Fruit fly (Drosophila melanogaster): ENCODE measurements around the gene CG13318.

CG13318 gene

DNA sequence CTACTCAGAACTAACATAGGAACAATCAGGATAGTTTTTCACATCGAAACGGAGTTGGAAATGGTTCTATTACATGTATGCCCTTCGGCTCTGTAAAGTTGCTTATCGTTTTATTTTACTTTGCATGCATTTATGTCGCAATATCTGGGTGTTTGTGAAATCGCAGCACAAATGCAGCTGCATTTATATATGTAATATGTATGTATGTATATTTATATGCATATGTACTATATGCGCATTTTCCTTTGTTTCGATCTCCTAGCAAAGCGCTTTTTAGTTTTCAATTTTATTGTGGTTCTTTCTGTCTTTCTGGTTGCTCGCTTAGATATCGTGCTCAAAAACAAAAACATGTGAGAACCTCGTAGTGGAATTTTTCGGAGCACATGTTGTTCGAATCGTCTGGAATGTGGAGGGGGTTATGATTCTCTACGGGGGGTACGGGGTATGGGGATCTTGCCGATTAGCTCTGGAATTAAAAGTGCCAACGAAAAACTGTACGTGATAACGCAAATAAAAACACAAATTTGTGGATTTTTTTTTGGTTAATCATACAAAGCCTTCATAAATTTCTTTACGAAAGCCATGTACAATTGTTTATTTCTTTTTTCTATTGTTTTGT, 41.6 kb upstream of the CG13318 start (continued):
- TF ChIP-seq stc (GFP tag; IDR thresholded peaks at IDR 0.05), result no peak
- peak; percentile 63 for TF ChIP-seq exex (tag; optimal IDR thresholded peaks at IDR 0.05)
- TF ChIP-seq phol (tag; optimal IDR thresholded peaks at IDR 0.05), result no peak
- no peak for TF ChIP-seq toy (GFP tag; IDR thresholded peaks at IDR 0.05)
- TF ChIP-seq CG1529 (GFP tag; optimal IDR thresholded peaks at IDR 0.05), result no peak
- TF ChIP-seq abd-A (tag; optimal IDR thresholded peaks at IDR 0.05), result peak; percentile 51
- peak; percentile 69 for TF ChIP-seq Vsx1 (GFP tag; optimal IDR thresholded peaks at IDR 0.05)
- peak; percentile 12 for TF ChIP-seq Hmr (GFP tag; optimal IDR thresholded peaks at IDR 0.05)
- TF ChIP-seq wek (GFP tag; optimal IDR thresholded peaks at IDR 0.05), result no peak
- TF ChIP-seq CG6765 (GFP tag; optimal IDR thresholded peaks at IDR 0.05), result peak; percentile 10
- no peak for TF ChIP-seq BEAF-32 (GFP tag; optimal IDR thresholded peaks at IDR 0.05)
- no peak for TF ChIP-seq sob (GFP tag; IDR thresholded peaks at IDR 0.05)
- no peak for TF ChIP-seq Bdp1 (GFP tag; optimal IDR thresholded peaks at IDR 0.05)
- TF ChIP-seq yki (optimal IDR thresholded peaks at IDR 0.05), result no peak
- no peak for TF ChIP-seq ranshi (GFP tag; IDR thresholded peaks at IDR 0.05)
- no peak for TF ChIP-seq Camta (GFP tag; optimal IDR thresholded peaks at IDR 0.05)
- no peak for TF ChIP-seq CG14667 (GFP tag; IDR thresholded peaks at IDR 0.05)
- no peak for TF ChIP-seq tna (GFP tag; IDR thresholded peaks at IDR 0.05; ENCODE audit: partially characterized antibody)
- TF ChIP-seq CG10209 (GFP tag; optimal IDR thresholded peaks at IDR 0.05), result no peak
- TF ChIP-seq CG12659 (GFP tag; optimal IDR thresholded peaks at IDR 0.05), result no peak
- 0 out of 2 replicates have a peak, but pooled peaks have one; percentile 5 for TF ChIP-seq Xrp1 (GFP tag; IDR thresholded peaks at IDR 0.05)
- TF ChIP-seq Stat92E (GFP tag; optimal IDR thresholded peaks at IDR 0.05), result peak in 1 of 3 experiments; percentile 32
- no peak for TF ChIP-seq aop (GFP tag; IDR thresholded peaks at IDR 0.05)
- no peak for TF ChIP-seq BtbVII (GFP tag; optimal IDR thresholded peaks at IDR 0.05)
- no peak for TF ChIP-seq CG15269 (tag; optimal IDR thresholded peaks at IDR 0.05)
- TF ChIP-seq wor (GFP tag; IDR thresholded peaks at IDR 0.05), result no peak
- no peak for TF ChIP-seq az2 (GFP tag; optimal IDR thresholded peaks at IDR 0.05)
- no peak for TF ChIP-seq esg (GFP tag; conservative IDR thresholded peaks at IDR 0.05)
- TF ChIP-seq CG9797 (GFP tag; optimal IDR thresholded peaks at IDR 0.05), result no peak
- no peak for TF ChIP-seq Neu2 (GFP tag; optimal IDR thresholded peaks at IDR 0.05; ENCODE audit: borderline replicate concordance)
- no peak for TF ChIP-seq ems (GFP tag; optimal IDR thresholded peaks at IDR 0.05)
- peak; percentile 92 for TF ChIP-seq NFAT (GFP tag; IDR thresholded peaks at IDR 0.05)
- no peak for TF ChIP-seq Myb (GFP tag; optimal IDR thresholded peaks at IDR 0.05)
- TF ChIP-seq Sry-δ (GFP tag; optimal IDR thresholded peaks at IDR 0.05), result no peak
- no peak for TF ChIP-seq lov (optimal IDR thresholded peaks at IDR 0.05)
- no peak for TF ChIP-seq lov (GFP tag; IDR thresholded peaks at IDR 0.05)
- 0 out of 4 replicates have a peak, but pooled peaks have one; percentile 4 for TF ChIP-seq chinmo (GFP tag; IDR thresholded peaks at IDR 0.05; ENCODE audit: partially characterized antibody)

DNA sequence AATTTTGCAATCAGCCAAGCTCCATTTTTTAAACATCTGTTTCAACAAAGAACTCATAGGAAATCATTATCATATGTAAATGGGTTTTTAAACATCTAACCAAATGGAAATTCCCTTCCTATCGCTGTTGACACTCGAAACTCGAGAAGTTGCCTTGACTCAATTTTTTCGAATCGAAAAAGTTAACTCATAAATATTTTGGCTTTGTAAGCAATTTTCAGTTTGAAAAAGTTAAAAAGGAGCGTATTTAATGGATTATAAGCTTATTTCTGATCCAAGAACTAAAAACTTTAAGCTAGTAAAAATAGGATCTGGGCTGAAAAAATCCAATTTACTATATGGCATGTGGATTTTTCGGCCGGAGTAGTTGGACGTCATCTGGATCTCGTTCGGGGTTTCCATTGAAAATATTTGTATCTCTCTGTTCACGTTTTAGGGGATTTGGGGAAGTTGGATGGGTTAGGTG, 40.7 kb upstream of the CG13318 start, which contains the start of gene CG9837:
CG9837 (minus strand) TSS at position 416 of the 466 bp plus-strand sequence.
- TF ChIP-seq Camta (GFP tag; optimal IDR thresholded peaks at IDR 0.05), result no peak
- TF ChIP-seq Hmr (GFP tag; optimal IDR thresholded peaks at IDR 0.05), result no peak
- TF ChIP-seq Side (GFP tag; optimal IDR thresholded peaks at IDR 0.05), result peak; percentile 8
- TF ChIP-seq CG13894 (tag; optimal IDR thresholded peaks at IDR 0.05), result peak; percentile 46
- TF ChIP-seq sug (tag; optimal IDR thresholded peaks at IDR 0.05), result peak; percentile 8
- no peak for TF ChIP-seq dmrt99B (tag; optimal IDR thresholded peaks at IDR 0.05)
- TF ChIP-seq Hr3 (GFP tag; optimal IDR thresholded peaks at IDR 0.05), result no peak
- no peak for TF ChIP-seq CG9817 (tag; optimal IDR thresholded peaks at IDR 0.05)
- peak; percentile 9 for TF ChIP-seq gro (GFP tag; optimal IDR thresholded peaks at IDR 0.05)
- peak; percentile 55 for TF ChIP-seq CG2678 (tag; optimal IDR thresholded peaks at IDR 0.05)
- no peak for TF ChIP-seq Drgx (GFP tag; IDR thresholded peaks at IDR 0.05)
- 0 out of 3 replicates have a peak, but pooled peaks have one; percentile 3 for TF ChIP-seq B-H1 (GFP tag; IDR thresholded peaks at IDR 0.05)
- peak; percentile 30 for TF ChIP-seq CG34376 (GFP tag; optimal IDR thresholded peaks at IDR 0.05)
- no peak for TF ChIP-seq repo (GFP tag; optimal IDR thresholded peaks at IDR 0.05)
- TF ChIP-seq CG15601 (tag; optimal IDR thresholded peaks at IDR 0.05), result no peak
- no peak for TF ChIP-seq dimm (GFP tag; IDR thresholded peaks at IDR 0.05)
- TF ChIP-seq mirr (GFP tag; optimal IDR thresholded peaks at IDR 0.05), result no peak

Measured in whole organism, embryonic.